Worm (Caenorhabditis elegans): ENCODE results near the gene T16G1.9.

DNA sequence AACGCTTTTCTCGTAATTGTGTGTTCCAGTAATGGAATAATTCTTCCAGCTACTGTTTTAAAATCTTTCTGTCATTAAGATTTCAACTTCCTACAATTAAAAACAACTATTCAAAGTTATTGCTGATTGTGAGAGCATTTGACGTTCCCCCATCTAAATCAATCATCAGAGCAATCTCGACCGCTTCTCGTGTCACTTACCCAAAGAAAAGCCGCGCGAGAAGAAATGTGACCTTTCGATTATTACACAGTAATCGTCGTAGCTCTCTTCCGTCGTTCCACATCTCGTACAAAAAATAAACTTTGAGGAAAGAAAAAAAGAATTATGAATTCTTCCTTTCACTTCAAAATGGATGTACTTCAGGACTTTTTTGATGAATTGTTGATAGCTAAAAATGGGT, 43.2 kb downstream of the T16G1.9 start:
- no peak for TF ChIP-seq nhr-27 (tag; optimal IDR thresholded peaks at IDR 0.05)
- TF ChIP-seq madf-3 (GFP tag; IDR thresholded peaks at IDR 0.05), result no peak
- no peak for TF ChIP-seq K12H6.12 (tag; optimal IDR thresholded peaks at IDR 0.05)
- TF ChIP-seq nfya-1 (tag; optimal IDR thresholded peaks at IDR 0.05; ENCODE audit: borderline replicate concordance, insufficient read depth), result no peak
- no peak for TF ChIP-seq snpc-4 (GFP tag; optimal IDR thresholded peaks at IDR 0.05)
- TF ChIP-seq snpc-4 (tag; optimal IDR thresholded peaks at IDR 0.05), result no peak
- TF ChIP-seq xnd-1 (tag; optimal IDR thresholded peaks at IDR 0.05), result no peak
- TF ChIP-seq unc-62 (GFP tag; optimal IDR thresholded peaks at IDR 0.05), result no peak
- TF ChIP-seq zfh-2 (GFP tag; conservative IDR thresholded peaks at IDR 0.05), result no peak

Data from whole organism, young adult.